Fruit fly (Drosophila melanogaster): ENCODE results near the gene RpL24.

DNA sequence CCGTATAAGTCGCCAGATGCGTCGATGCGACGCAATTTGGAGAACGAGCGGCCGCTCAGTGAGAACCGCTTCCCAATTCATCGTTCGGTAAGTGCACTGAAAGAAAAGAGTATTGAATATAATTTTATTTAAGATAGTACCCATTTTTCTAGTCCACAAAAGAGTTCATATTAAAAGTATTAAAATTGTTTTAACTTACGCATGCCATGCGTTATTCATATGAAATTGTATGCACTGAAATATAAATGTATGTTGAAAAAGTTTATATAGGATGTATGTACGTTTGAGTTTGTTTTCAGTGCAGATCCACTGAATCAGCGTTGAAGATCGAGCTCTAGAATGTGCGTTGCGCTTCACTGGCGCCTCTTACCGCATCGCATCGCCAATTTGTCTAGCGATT is 4.6 kb upstream of the RpL24 start:
- peak; percentile 41 for TF ChIP-seq CG14655 (GFP tag; optimal IDR thresholded peaks at IDR 0.05)
- no peak for TF ChIP-seq D1 (tag; optimal IDR thresholded peaks at IDR 0.05)
- no peak for TF ChIP-seq EcR (GFP tag; optimal IDR thresholded peaks at IDR 0.05)
- no peak for TF ChIP-seq CG13204 (GFP tag; optimal IDR thresholded peaks at IDR 0.05)
